Worm (Caenorhabditis elegans): ENCODE data around the gene lgc-24.

- TF ChIP-seq flt-1 (GFP tag; IDR thresholded peaks at IDR 0.05) (no peak), med-1 (GFP tag; optimal IDR thresholded peaks at IDR 0.05; ENCODE audit: insufficient read depth) (no peak)
Observed at ce11 chrX:12114024-12114423, 45.7 kb downstream of the lgc-24 start, which contains the start of gene lgc-15.
